Worm (Caenorhabditis elegans) whole organism, midembryonic: ENCODE measurements around the gene srt-16.

Source experiments
- T22C8.4 ChIP-seq: fragments of 200-800 bp; sonication (Bioruptor generic); IDR thresholded peaks from 2 replicates; pipeline ENCODE4 v1.3.6; 2022; ENCODE audit warnings: missing genetic modification characterization, missing compliant biosample characterization
- cog-1 ChIP-seq: sonication (generic microtip); optimal IDR thresholded peaks from 2 replicates; lab custom pipeline; 2016; ENCODE audit warnings: missing genetic modification characterization, missing compliant biosample characterization
- flt-1 ChIP-seq: fragments of 200-800 bp; sonication (Bioruptor generic); IDR thresholded peaks from 2 replicates; pipeline ENCODE4 v1.3.6; 2022; ENCODE audit warnings: missing genetic modification characterization, missing compliant biosample characterization
- klf-2 ChIP-seq: fragments of 200-800 bp; sonication (Bioruptor generic); conservative IDR thresholded peaks from 2 replicates; pipeline ENCODE4 v1.3.6; 2022; ENCODE audit warnings: missing genetic modification reagents, missing genetic modification characterization, missing compliant biosample characterization
- med-1 ChIP-seq: sonication (generic microtip); optimal IDR thresholded peaks from 2 replicates; lab custom pipeline; 2017; ENCODE audit warnings: missing genetic modification characterization, mild to moderate bottlenecking, missing compliant biosample characterization, antibody characterized with exemption, missing genetic modification reagents; ENCODE audit not compliant: insufficient read depth
- ref-1 ChIP-seq: fragments of 200-800 bp; sonication (Bioruptor generic); conservative IDR thresholded peaks from 2 replicates; pipeline ENCODE4 v1.3.6; 2022; ENCODE audit warnings: missing genetic modification reagents, missing genetic modification characterization, missing compliant biosample characterization
- tab-1 ChIP-seq: fragments of 200-800 bp; sonication (Bioruptor generic); IDR thresholded peaks from 2 replicates; pipeline ENCODE4 v1.3.6; 2022; ENCODE audit warnings: missing genetic modification characterization, missing compliant biosample characterization
- ztf-23 ChIP-seq: fragments of 200-800 bp; sonication (Bioruptor generic); IDR thresholded peaks from 2 replicates; pipeline ENCODE4 v1.3.6; 2022; ENCODE audit warnings: missing genetic modification reagents, missing genetic modification characterization, missing compliant biosample characterization
- ztf-29 ChIP-seq: fragments of 200-800 bp; sonication (Bioruptor generic); IDR thresholded peaks from 2 replicates; pipeline ENCODE4 v1.3.6; 2022; ENCODE audit warnings: missing genetic modification reagents, missing genetic modification characterization, missing compliant biosample characterization

srt-16 gene

ce11 chrV:3094351-3094750, 30.0 kb upstream of the srt-16 start, which contains the start of gene cyp-33C9:
TSS of gene cyp-33C9 (minus strand) at chrV:3094561.
- TF ChIP-seq ztf-29 (GFP tag; lab: Robert Waterston, UW) (no peak), cog-1 (no peak), ref-1 (no peak), tab-1 (GFP tag; lab: Robert Waterston, UW) (no peak), flt-1 (GFP tag; lab: Robert Waterston, UW) (no peak), med-1 (no peak), ztf-23 (GFP tag; lab: Robert Waterston, UW) (no peak), klf-2 (GFP tag; lab: Robert Waterston, UW) (no peak), T22C8.4 (GFP tag; lab: Robert Waterston, UW) (no peak)

ce11 chrV:3088768-3089167, 24.4 kb upstream of the srt-16 start, which contains the start of gene acs-21:
TSS of gene acs-21 (plus strand) at chrV:3089068.
- TF ChIP-seq ztf-23 (GFP tag; lab: Robert Waterston, UW) (no peak), T22C8.4 (GFP tag; lab: Robert Waterston, UW) (no peak), ref-1 (no peak), tab-1 (GFP tag; lab: Robert Waterston, UW) (no peak), cog-1 (no peak), ztf-29 (GFP tag; lab: Robert Waterston, UW) (no peak), med-1 (no peak), flt-1 (GFP tag; lab: Robert Waterston, UW) (no peak), klf-2 (GFP tag; lab: Robert Waterston, UW) (no peak)

- TF ChIP-seq cog-1 (no peak), ztf-29 (GFP tag; lab: Robert Waterston, UW) (no peak), T22C8.4 (GFP tag; lab: Robert Waterston, UW) (no peak), ref-1 (no peak), tab-1 (GFP tag; lab: Robert Waterston, UW) (no peak), med-1 (no peak), ztf-23 (GFP tag; lab: Robert Waterston, UW) (no peak), klf-2 (GFP tag; lab: Robert Waterston, UW) (no peak), flt-1 (GFP tag; lab: Robert Waterston, UW) (no peak)
Measured at ce11 chrV:3086260-3086659, 21.9 kb upstream of the srt-16 start, which contains the start of gene srt-8. TSS of gene srt-8 (plus strand) at chrV:3086560.

ce11 chrV:3081471-3081870, 17.2 kb upstream of the srt-16 start, which contains the start of gene srt-7:
TSS of gene srt-7 (plus strand) at chrV:3081771.
- TF ChIP-seq flt-1 (GFP tag; lab: Robert Waterston, UW) (no peak), ref-1 (no peak), ztf-29 (GFP tag; lab: Robert Waterston, UW) (no peak), klf-2 (GFP tag; lab: Robert Waterston, UW) (no peak), T22C8.4 (GFP tag; lab: Robert Waterston, UW) (no peak), med-1 (no peak), ztf-23 (GFP tag; lab: Robert Waterston, UW) (no peak), tab-1 (GFP tag; lab: Robert Waterston, UW) (no peak), cog-1 (no peak)

- TF ChIP-seq med-1 (no peak), ztf-23 (GFP tag; lab: Robert Waterston, UW) (no peak), ztf-29 (GFP tag; lab: Robert Waterston, UW) (no peak), klf-2 (GFP tag; lab: Robert Waterston, UW) (no peak), flt-1 (GFP tag; lab: Robert Waterston, UW) (no peak), cog-1 (no peak), ref-1 (no peak), tab-1 (GFP tag; lab: Robert Waterston, UW) (no peak), T22C8.4 (GFP tag; lab: Robert Waterston, UW) (no peak)
Measured at ce11 chrV:3080792-3081191, 16.5 kb upstream of the srt-16 start, which contains the start of gene srt-5. TSS of gene srt-5 (minus strand) at chrV:3080892.

ce11 chrV:3071548-3071947, 7.2 kb upstream of the srt-16 start, which contains the start of gene C50H11.13:
TSS of gene C50H11.13 (minus strand) at chrV:3071648.
- TF ChIP-seq flt-1 (GFP tag; lab: Robert Waterston, UW) (no peak), ztf-23 (GFP tag; lab: Robert Waterston, UW) (no peak), T22C8.4 (GFP tag; lab: Robert Waterston, UW) (no peak), ref-1 (no peak), cog-1 (no peak), klf-2 (GFP tag; lab: Robert Waterston, UW) (no peak), tab-1 (GFP tag; lab: Robert Waterston, UW) (no peak), med-1 (no peak), ztf-29 (GFP tag; lab: Robert Waterston, UW) (no peak)

ce11 chrV:3069101-3069500, 4.8 kb upstream of the srt-16 start, which contains the start of gene str-40:
TSS of gene str-40 (minus strand) at chrV:3069201.
- TF ChIP-seq ztf-29 (GFP tag; lab: Robert Waterston, UW) = no peak
- no peak for TF ChIP-seq tab-1 (GFP tag; lab: Robert Waterston, UW)
- no peak for TF ChIP-seq T22C8.4 (GFP tag; lab: Robert Waterston, UW)

- TF ChIP-seq tab-1 (GFP tag; lab: Robert Waterston, UW) (no peak), klf-2 (GFP tag; lab: Robert Waterston, UW) (no peak), ref-1 (no peak), flt-1 (GFP tag; lab: Robert Waterston, UW) (no peak), ztf-23 (GFP tag; lab: Robert Waterston, UW) (no peak), cog-1 (no peak), med-1 (no peak), ztf-29 (GFP tag; lab: Robert Waterston, UW) (no peak), T22C8.4 (GFP tag; lab: Robert Waterston, UW) (no peak)
Measured at ce11 chrV:3065928-3066327, 1.6 kb upstream of the srt-16 start, which contains the start of gene srh-185. TSS of gene srh-185 (plus strand) at chrV:3066228.

- TF ChIP-seq T22C8.4 (GFP tag; lab: Robert Waterston, UW) = no peak
- TF ChIP-seq ztf-29 (GFP tag; lab: Robert Waterston, UW) = no peak
- no peak for TF ChIP-seq klf-2 (GFP tag; lab: Robert Waterston, UW)
- no peak for TF ChIP-seq flt-1 (GFP tag; lab: Robert Waterston, UW)
- TF ChIP-seq tab-1 (GFP tag; lab: Robert Waterston, UW) = no peak
Measured at ce11 chrV:3062078-3062477, 2.2 kb downstream of the srt-16 start, which contains the start of gene srt-15. TSS of gene srt-15 (minus strand) at chrV:3062178.

- TF ChIP-seq med-1 (no peak), ref-1 (no peak), tab-1 (GFP tag; lab: Robert Waterston, UW) (no peak), ztf-23 (GFP tag; lab: Robert Waterston, UW) (no peak), T22C8.4 (GFP tag; lab: Robert Waterston, UW) (no peak), flt-1 (GFP tag; lab: Robert Waterston, UW) (no peak), ztf-29 (GFP tag; lab: Robert Waterston, UW) (no peak), cog-1 (no peak), klf-2 (GFP tag; lab: Robert Waterston, UW) (no peak)
Measured at ce11 chrV:3058996-3059395, 5.3 kb downstream of the srt-16 start, which contains the start of gene str-244. TSS of gene str-244 (minus strand) at chrV:3059096.
